Worm (Caenorhabditis elegans): Measurements from ENCODE around the gene H01G02.4.

The H01G02.4 gene

DNA sequence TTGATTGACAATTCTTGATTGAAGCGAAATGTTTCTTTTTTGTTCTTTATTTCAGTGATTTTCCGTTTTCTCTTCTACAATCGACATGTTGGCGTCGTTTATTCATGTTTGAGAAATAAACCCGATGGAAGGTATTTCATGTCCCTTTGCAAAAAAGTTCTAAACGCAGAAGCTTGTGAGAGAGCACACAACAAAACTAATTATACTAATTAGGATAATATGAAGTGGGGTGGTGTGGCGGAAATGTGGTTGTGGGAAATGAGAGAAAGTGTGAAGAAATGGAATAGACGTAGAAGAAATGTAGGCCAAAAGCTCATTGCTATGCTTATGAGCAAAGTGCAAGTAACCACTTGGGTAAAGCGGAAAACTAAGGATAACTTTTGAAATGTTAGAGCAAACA is 20.1 kb downstream of the H01G02.4 start:
- TF ChIP-seq tbx-11 (GFP tag; IDR thresholded peaks at IDR 0.05) (no peak), aly-1 (tag; optimal IDR thresholded peaks at IDR 0.05) (no peak), sea-1 (GFP tag; conservative IDR thresholded peaks at IDR 0.05) (no peak), B0310.2 (tag; optimal IDR thresholded peaks at IDR 0.05) (no peak)

DNA sequence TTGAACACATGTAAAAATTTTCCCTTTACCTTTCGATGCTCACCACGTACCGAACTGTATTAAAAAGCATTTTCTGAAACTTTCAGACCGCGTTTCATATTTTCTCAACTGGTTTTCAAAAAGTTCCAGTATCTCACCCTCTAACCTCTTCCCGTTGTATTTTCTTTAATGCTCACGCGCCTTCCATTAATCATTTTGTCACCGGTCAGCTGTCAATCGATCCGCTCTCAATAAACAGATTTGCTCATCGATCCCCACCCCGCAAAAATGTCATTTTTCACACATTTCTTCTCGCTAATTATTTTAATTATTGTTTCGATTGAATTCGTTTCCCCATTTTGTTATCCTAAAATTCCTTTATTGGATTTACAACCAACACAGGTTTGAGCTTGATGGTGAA is 23.9 kb downstream of the H01G02.4 start, which contains the start of gene lpr-2:
Gene lpr-2, plus strand, starts transcription at position 189 of the 400 bp plus-strand sequence.
- TF ChIP-seq ceh-36 (tag; optimal IDR thresholded peaks at IDR 0.05) (no peak), ceh-13 (GFP tag; optimal IDR thresholded peaks at IDR 0.05) (no peak), tra-4 (tag; optimal IDR thresholded peaks at IDR 0.05) (no peak), sea-1 (GFP tag; conservative IDR thresholded peaks at IDR 0.05) (no peak), aly-1 (tag; optimal IDR thresholded peaks at IDR 0.05) (no peak)

- TF ChIP-seq hmbx-1 (tag; optimal IDR thresholded peaks at IDR 0.05) (no peak), pes-1 (GFP tag; IDR thresholded peaks at IDR 0.05) (no peak), F13C5.2 (tag; optimal IDR thresholded peaks at IDR 0.05) (no peak), ets-7 (tag; optimal IDR thresholded peaks at IDR 0.05) (no peak), flt-1 (GFP tag; IDR thresholded peaks at IDR 0.05) (no peak), tra-4 (tag; optimal IDR thresholded peaks at IDR 0.05) (no peak), ama-1 (optimal IDR thresholded peaks at IDR 0.05) (no peak), scrt-1 (GFP tag; IDR thresholded peaks at IDR 0.05) (no peak), hmg-4 (GFP tag; optimal IDR thresholded peaks at IDR 0.05) (no peak), aly-1 (tag; optimal IDR thresholded peaks at IDR 0.05) (no peak), tbx-37 (GFP tag; conservative IDR thresholded peaks at IDR 0.05) (no peak), sea-1 (GFP tag; conservative IDR thresholded peaks at IDR 0.05) (no peak), B0310.2 (tag; optimal IDR thresholded peaks at IDR 0.05) (no peak)
Observed at ce11 chrIV:11776968-11777467, 25.9 kb downstream of the H01G02.4 start.

DNA sequence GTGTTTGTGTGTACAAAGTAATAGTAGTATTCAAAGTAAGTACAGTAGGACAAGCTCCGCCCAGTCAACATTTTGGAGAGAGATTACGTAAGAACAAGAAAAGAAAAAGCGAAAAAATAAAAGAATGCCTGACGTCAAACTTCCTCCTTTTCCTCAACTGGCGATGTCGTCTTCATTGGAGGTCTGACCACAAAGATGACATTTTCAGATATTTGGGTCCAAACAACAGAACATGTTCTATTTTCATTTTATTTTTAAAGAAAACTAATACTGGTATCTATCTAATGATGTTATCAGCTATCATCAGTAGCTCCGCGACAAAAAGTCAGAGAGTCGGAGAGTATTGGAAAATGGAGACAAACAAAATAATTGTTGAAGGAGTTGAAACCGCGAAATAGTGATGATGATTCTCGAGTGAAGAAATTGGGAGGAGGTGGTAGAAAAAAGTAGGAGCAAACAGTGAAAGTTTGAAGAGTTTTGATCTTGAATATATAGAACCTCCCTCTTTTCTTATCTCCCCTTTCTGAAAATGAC is 29.2 kb downstream of the H01G02.4 start, which contains the start of gene lips-5:
Gene lips-5, minus strand, starts transcription at position 51 of the 534 bp plus-strand sequence.
- TF ChIP-seq scrt-1 (GFP tag; IDR thresholded peaks at IDR 0.05) (no peak), ama-1 (optimal IDR thresholded peaks at IDR 0.05) (no peak), hnd-1 (tag; optimal IDR thresholded peaks at IDR 0.05) (no peak), hmg-4 (GFP tag; optimal IDR thresholded peaks at IDR 0.05) (no peak), tra-4 (tag; optimal IDR thresholded peaks at IDR 0.05) (no peak), tbx-11 (GFP tag; IDR thresholded peaks at IDR 0.05) (no peak), flt-1 (GFP tag; IDR thresholded peaks at IDR 0.05) (no peak), hmbx-1 (tag; optimal IDR thresholded peaks at IDR 0.05) (no peak), tbx-37 (GFP tag; conservative IDR thresholded peaks at IDR 0.05) (no peak), ceh-36 (tag; optimal IDR thresholded peaks at IDR 0.05) (no peak), F13C5.2 (tag; optimal IDR thresholded peaks at IDR 0.05) (no peak), sea-1 (GFP tag; conservative IDR thresholded peaks at IDR 0.05) (no peak)

- TF ChIP-seq ceh-36 (tag; optimal IDR thresholded peaks at IDR 0.05) (no peak), tbx-37 (GFP tag; conservative IDR thresholded peaks at IDR 0.05) (no peak), hnd-1 (tag; optimal IDR thresholded peaks at IDR 0.05) (no peak), ama-1 (optimal IDR thresholded peaks at IDR 0.05) (no peak), F13C5.2 (tag; optimal IDR thresholded peaks at IDR 0.05) (no peak), tbx-11 (GFP tag; IDR thresholded peaks at IDR 0.05) (no peak), scrt-1 (GFP tag; IDR thresholded peaks at IDR 0.05) (no peak), hmg-4 (GFP tag; optimal IDR thresholded peaks at IDR 0.05) (no peak), hmbx-1 (tag; optimal IDR thresholded peaks at IDR 0.05) (no peak), B0310.2 (tag; optimal IDR thresholded peaks at IDR 0.05) (no peak), ceh-13 (GFP tag; optimal IDR thresholded peaks at IDR 0.05) (no peak), ets-7 (tag; optimal IDR thresholded peaks at IDR 0.05) (no peak), flt-1 (GFP tag; IDR thresholded peaks at IDR 0.05) (no peak), pes-1 (GFP tag; IDR thresholded peaks at IDR 0.05) (no peak), sea-1 (GFP tag; conservative IDR thresholded peaks at IDR 0.05) (no peak), tra-4 (tag; optimal IDR thresholded peaks at IDR 0.05) (no peak), aly-1 (tag; optimal IDR thresholded peaks at IDR 0.05) (no peak)
Observed at ce11 chrIV:11772119-11772518, 30.8 kb downstream of the H01G02.4 start.

DNA sequence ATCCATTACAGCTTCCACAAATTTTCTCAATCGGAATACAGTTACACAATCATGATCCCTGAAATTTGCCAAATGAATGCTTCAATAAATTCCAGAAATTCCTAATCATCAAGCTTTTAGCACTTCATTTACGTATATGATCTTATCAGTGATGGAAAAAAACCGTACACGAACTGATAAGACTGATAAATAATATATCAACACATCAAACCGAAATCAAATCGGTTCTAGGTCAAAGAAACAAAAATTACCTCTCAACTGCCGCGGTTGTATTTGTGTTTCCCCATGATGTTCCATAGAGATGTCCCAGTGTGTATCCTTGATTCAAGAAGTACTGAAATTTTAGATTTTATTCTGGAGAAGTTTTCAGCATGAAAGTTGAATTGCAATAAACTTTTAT is 31.9 kb downstream of the H01G02.4 start:
- TF ChIP-seq tbx-37 (GFP tag; conservative IDR thresholded peaks at IDR 0.05): no peak
- TF ChIP-seq ets-7 (tag; optimal IDR thresholded peaks at IDR 0.05): no peak
- TF ChIP-seq sea-1 (GFP tag; conservative IDR thresholded peaks at IDR 0.05): no peak
- no peak for TF ChIP-seq scrt-1 (GFP tag; IDR thresholded peaks at IDR 0.05)
- no peak for TF ChIP-seq tra-4 (tag; optimal IDR thresholded peaks at IDR 0.05)

- TF ChIP-seq aly-1 (tag; optimal IDR thresholded peaks at IDR 0.05) (no peak), hmbx-1 (tag; optimal IDR thresholded peaks at IDR 0.05) (no peak), hnd-1 (tag; optimal IDR thresholded peaks at IDR 0.05) (no peak), F13C5.2 (tag; optimal IDR thresholded peaks at IDR 0.05) (no peak), ets-7 (tag; optimal IDR thresholded peaks at IDR 0.05) (no peak), B0310.2 (tag; optimal IDR thresholded peaks at IDR 0.05) (no peak), sea-1 (GFP tag; conservative IDR thresholded peaks at IDR 0.05) (no peak)
Observed at ce11 chrIV:11769769-11770168, 33.2 kb downstream of the H01G02.4 start.

DNA sequence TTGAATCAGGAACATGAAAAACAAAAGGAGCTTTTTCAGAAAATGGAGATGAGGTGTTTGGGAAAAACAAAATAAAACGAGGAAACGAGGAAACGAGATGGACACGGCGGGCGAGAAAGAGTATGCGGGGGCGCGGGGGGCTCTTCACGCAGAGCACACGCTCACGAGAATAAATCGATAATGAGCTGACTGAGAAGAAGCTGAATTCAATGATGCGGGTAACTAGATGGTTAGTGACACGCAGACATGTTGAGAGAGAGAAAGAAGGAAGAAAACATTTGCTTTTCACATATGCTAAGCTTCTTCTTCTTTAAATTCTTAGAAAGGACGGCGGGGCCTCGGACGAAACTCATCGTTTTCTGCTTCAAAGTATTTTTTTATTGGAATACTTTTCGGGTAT is 37.4 kb downstream of the H01G02.4 start:
- no peak for TF ChIP-seq ceh-13 (GFP tag; optimal IDR thresholded peaks at IDR 0.05)
- TF ChIP-seq flt-1 (GFP tag; IDR thresholded peaks at IDR 0.05): no peak
- no peak for TF ChIP-seq sea-1 (GFP tag; conservative IDR thresholded peaks at IDR 0.05)
- no peak for TF ChIP-seq ceh-36 (tag; optimal IDR thresholded peaks at IDR 0.05)
- no peak for TF ChIP-seq ama-1 (optimal IDR thresholded peaks at IDR 0.05)
- no peak for TF ChIP-seq aly-1 (tag; optimal IDR thresholded peaks at IDR 0.05)
- no peak for TF ChIP-seq B0310.2 (tag; optimal IDR thresholded peaks at IDR 0.05)
- no peak for TF ChIP-seq pes-1 (GFP tag; IDR thresholded peaks at IDR 0.05)
- no peak for TF ChIP-seq hmbx-1 (tag; optimal IDR thresholded peaks at IDR 0.05)
- no peak for TF ChIP-seq tbx-11 (GFP tag; IDR thresholded peaks at IDR 0.05)
- no peak for TF ChIP-seq ets-7 (tag; optimal IDR thresholded peaks at IDR 0.05)
- TF ChIP-seq tbx-37 (GFP tag; conservative IDR thresholded peaks at IDR 0.05): no peak
- no peak for TF ChIP-seq hnd-1 (tag; optimal IDR thresholded peaks at IDR 0.05)
- TF ChIP-seq tra-4 (tag; optimal IDR thresholded peaks at IDR 0.05): no peak
- no peak for TF ChIP-seq scrt-1 (GFP tag; IDR thresholded peaks at IDR 0.05)
